Worm (Caenorhabditis elegans): Measurements from ENCODE around the gene R151.1.

DNA sequence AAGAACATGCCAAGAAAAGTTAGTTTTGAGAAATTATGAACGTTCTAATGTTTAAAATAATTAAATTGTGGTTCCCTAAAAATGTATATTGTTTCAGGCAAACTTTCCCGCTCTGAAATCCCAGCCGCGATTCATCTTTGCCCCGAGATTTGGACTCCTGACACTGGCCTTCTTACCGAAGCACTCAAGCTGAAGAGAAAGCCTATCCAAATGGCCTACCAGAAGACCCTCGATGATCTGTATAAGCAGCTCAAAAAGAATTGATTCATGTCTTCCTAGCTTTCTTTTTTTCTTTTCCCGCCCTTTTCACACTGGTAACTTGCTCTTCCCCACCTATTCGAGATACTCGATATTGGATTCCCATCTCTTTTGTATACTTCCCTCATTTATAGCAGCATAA, 46.2 kb upstream of the R151.1 start:
- TF ChIP-seq pqm-1 (tag; optimal IDR thresholded peaks at IDR 0.05) (no peak), ama-1 (optimal IDR thresholded peaks at IDR 0.05) (no peak)
